Fruit fly (Drosophila melanogaster) whole organism, prepupa: ENCODE measurements around the gene FASN2.

Experiments used
- CG10669 ChIP-seq: fragments of 200-800 bp; sonication (Bioruptor generic); optimal IDR thresholded peaks from 3 replicates; lab custom pipeline; 2018; ENCODE audit warnings: missing biosample characterization, mild to moderate bottlenecking, missing genetic modification characterization, moderate library complexity
- CG31627 ChIP-seq: fragments of 200-800 bp; sonication (Bioruptor generic); optimal IDR thresholded peaks from 3 replicates; lab custom pipeline; 2016; ENCODE audit warnings: missing biosample characterization, missing genetic modification characterization
- CG8319 ChIP-seq: fragments of 200-800 bp; sonication (Bioruptor generic); optimal IDR thresholded peaks from 3 replicates; lab custom pipeline; 2016; ENCODE audit warnings: missing biosample characterization, missing genetic modification characterization
- Ets96B ChIP-seq: fragments of 200-800 bp; optimal IDR thresholded peaks from 2 replicates; lab custom pipeline; 2019; ENCODE audit warnings: missing biosample characterization, mild to moderate bottlenecking, missing genetic modification characterization, moderate library complexity
- Hr39 ChIP-seq: fragments of 200-800 bp; sonication (Bioruptor generic); optimal IDR thresholded peaks from 2 replicates; lab custom pipeline; 2016; ENCODE audit warnings: missing biosample characterization, missing genetic modification characterization
- OdsH ChIP-seq: fragments of 200-800 bp; sonication (Bioruptor generic); optimal IDR thresholded peaks from 3 replicates; lab custom pipeline; 2016; ENCODE audit warnings: missing biosample characterization, missing genetic modification characterization
- Smox ChIP-seq: fragments of 200-800 bp; sonication (Bioruptor generic); optimal IDR thresholded peaks from 3 replicates; lab custom pipeline; 2016; ENCODE audit warnings: missing biosample characterization, missing genetic modification characterization
- fd85E ChIP-seq: fragments of 200-800 bp; sonication (Bioruptor generic); optimal IDR thresholded peaks from 3 replicates; lab custom pipeline; 2016; ENCODE audit warnings: missing biosample characterization, missing genetic modification characterization

- TF ChIP-seq fd85E (GFP tag; lab: Kevin White, UChicago) (no peak), CG10669 (GFP tag; lab: Kevin White, UChicago) (no peak), CG8319 (GFP tag; lab: Kevin White, UChicago) (no peak), Smox (GFP tag; lab: Kevin White, UChicago) (no peak), Ets96B (tag; lab: Kevin White, UChicago) (no peak), Hr39 (GFP tag; lab: Kevin White, UChicago) (no peak), CG31627 (GFP tag; lab: Kevin White, UChicago) (no peak), OdsH (GFP tag; lab: Kevin White, UChicago) (no peak)
These were observed 44.6 kb downstream of the FASN2 start for dm6 chr2L:3088238-3088874.
